Worm (Caenorhabditis elegans) whole organism, L2 larva: ENCODE results near the gene fbxb-29.
"Not testable (repeated sequence)": the region's sequence is repeated elsewhere in the genome, so short reads cannot be mapped to it uniquely, and the experiment has no call there.

Experiments used
- C34F6.9 ChIP-seq: fragments of 150-350 bp; optimal IDR thresholded peaks from 2 replicates; lab custom pipeline; 2014; ENCODE audit warnings: missing biosample characterization, missing genetic modification characterization
- F13H6.1 ChIP-seq: sonication (generic microtip); optimal IDR thresholded peaks from 2 replicates; lab custom pipeline; 2016; ENCODE audit warnings: missing genetic modification characterization, missing compliant biosample characterization
- R02D3.7 ChIP-seq: fragments of 150-350 bp; optimal IDR thresholded peaks from 2 replicates; lab custom pipeline; 2014; ENCODE audit warnings: missing biosample characterization, missing genetic modification characterization
- alr-1 ChIP-seq: fragments of 150-350 bp; optimal IDR thresholded peaks from 2 replicates; lab custom pipeline; 2014; ENCODE audit warnings: missing biosample characterization, missing genetic modification characterization
- aly-2 ChIP-seq: fragments of 150-350 bp; optimal IDR thresholded peaks from 2 replicates; lab custom pipeline; 2014; ENCODE audit warnings: missing biosample characterization, missing genetic modification characterization
- ama-1 ChIP-seq: fragments of 150-350 bp; optimal IDR thresholded peaks from 2 replicates; lab custom pipeline; 2018; ENCODE audit warnings: inconsistent platforms
- blmp-1 ChIP-seq: sonication (generic microtip); optimal IDR thresholded peaks from 2 replicates; lab custom pipeline; 2017; ENCODE audit warnings: missing genetic modification characterization, mild to moderate bottlenecking, missing compliant biosample characterization, antibody characterized with exemption, moderate library complexity; ENCODE audit not compliant: insufficient read depth
- ceh-16 ChIP-seq: fragments of 150-350 bp; optimal IDR thresholded peaks from 2 replicates; lab custom pipeline; 2014; ENCODE audit warnings: missing biosample characterization, missing genetic modification characterization
- crh-2 ChIP-seq: sonication (generic microtip); optimal IDR thresholded peaks from 2 replicates; lab custom pipeline; 2017; ENCODE audit warnings: missing biosample characterization, missing genetic modification characterization
- dmd-4 ChIP-seq: sonication (generic microtip); optimal IDR thresholded peaks from 2 replicates; lab custom pipeline; 2017; ENCODE audit warnings: missing biosample characterization, missing genetic modification characterization
- egl-27 ChIP-seq: sonication (generic microtip); optimal IDR thresholded peaks from 3 replicates; lab custom pipeline; 2017; ENCODE audit warnings: missing biosample characterization, missing genetic modification reagents, missing genetic modification characterization
- elt-1 ChIP-seq: fragments of 150-350 bp; optimal IDR thresholded peaks from 2 replicates; lab custom pipeline; 2014; ENCODE audit warnings: missing biosample characterization, missing genetic modification characterization
- elt-3 ChIP-seq: sonication (generic microtip); optimal IDR thresholded peaks from 2 replicates; lab custom pipeline; 2017; ENCODE audit warnings: missing biosample characterization, missing genetic modification characterization
- fos-1 ChIP-seq: fragments of 150-350 bp; optimal IDR thresholded peaks from 2 replicates; lab custom pipeline; 2014; ENCODE audit warnings: missing biosample characterization, missing genetic modification characterization
- lin-11 ChIP-seq: fragments of 150-350 bp; sonication (generic microtip); optimal IDR thresholded peaks from 2 replicates; lab custom pipeline; 2014; ENCODE audit warnings: missing biosample characterization, missing genetic modification characterization, inconsistent platforms, mixed read lengths
- lin-39 ChIP-seq: fragments of 150-350 bp; optimal IDR thresholded peaks from 2 replicates; lab custom pipeline; 2014; ENCODE audit warnings: missing biosample characterization, missing genetic modification reagents, missing genetic modification characterization
- lsy-2 ChIP-seq, 2 experiments: fragments of 150-350 bp in 1 of 2; sonication (generic microtip) in 1 of 2; optimal IDR thresholded peaks; 2 replicates each; lab custom pipeline; 2014 to 2017; ENCODE audit warnings: missing biosample characterization in 2 of 2, missing genetic modification characterization in 2 of 2
- mbf-1 ChIP-seq: sonication (generic microtip); optimal IDR thresholded peaks from 2 replicates; lab custom pipeline; 2017; ENCODE audit warnings: missing biosample characterization, missing genetic modification characterization
- mdl-1 ChIP-seq, 2 experiments: fragments of 150-350 bp in 1 of 2; sonication (generic microtip) in 1 of 2; optimal IDR thresholded peaks; 2 replicates each; lab custom pipeline; 2017; ENCODE audit warnings: missing biosample characterization in 2 of 2, missing genetic modification characterization in 2 of 2
- nhr-12 ChIP-seq: fragments of 150-350 bp; optimal IDR thresholded peaks from 2 replicates; lab custom pipeline; 2014; ENCODE audit warnings: missing biosample characterization, missing genetic modification characterization
- nhr-129 ChIP-seq: fragments of 150-350 bp; optimal IDR thresholded peaks from 2 replicates; lab custom pipeline; 2014; ENCODE audit warnings: missing biosample characterization, missing genetic modification characterization
- nhr-21 ChIP-seq: fragments of 150-350 bp; optimal IDR thresholded peaks from 2 replicates; lab custom pipeline; 2014; ENCODE audit warnings: missing biosample characterization, missing genetic modification characterization
- nhr-23 ChIP-seq: fragments of 150-350 bp; optimal IDR thresholded peaks from 2 replicates; lab custom pipeline; 2014; ENCODE audit warnings: missing biosample characterization, missing genetic modification reagents, missing genetic modification characterization
- nhr-25 ChIP-seq: fragments of 150-350 bp; sonication (generic microtip); optimal IDR thresholded peaks from 3 replicates; lab custom pipeline; 2014; ENCODE audit warnings: missing biosample characterization, missing genetic modification characterization
- nhr-77 ChIP-seq: fragments of 150-350 bp; optimal IDR thresholded peaks from 2 replicates; lab custom pipeline; 2014; ENCODE audit warnings: missing biosample characterization, missing genetic modification characterization
- sem-4 ChIP-seq: fragments of 150-350 bp; optimal IDR thresholded peaks from 2 replicates; lab custom pipeline; 2014; ENCODE audit warnings: missing biosample characterization, missing genetic modification reagents, missing genetic modification characterization
- sma-3 ChIP-seq: sonication (generic microtip); optimal IDR thresholded peaks from 2 replicates; lab custom pipeline; 2016; ENCODE audit warnings: missing genetic modification reagents, missing genetic modification characterization, missing compliant biosample characterization
- snpc-4 ChIP-seq: fragments of 150-350 bp; optimal IDR thresholded peaks from 2 replicates; lab custom pipeline; 2014; ENCODE audit warnings: missing biosample characterization, missing genetic modification characterization
- unc-62 ChIP-seq: fragments of 150-350 bp; optimal IDR thresholded peaks from 2 replicates; lab custom pipeline; 2014; ENCODE audit warnings: missing biosample characterization, missing genetic modification reagents, missing genetic modification characterization
- ztf-1 ChIP-seq: fragments of 200-800 bp; sonication (Bioruptor generic); conservative IDR thresholded peaks from 2 replicates; pipeline ENCODE4 v1.3.6; 2022; ENCODE audit warnings: missing genetic modification characterization, missing compliant biosample characterization

The fbxb-29 gene

ce11 chrII:996112-996511 lies 3.3 kb downstream of the fbxb-29 start, which contains the start of gene F45D11.11:
Gene F45D11.11 (minus strand): TSS chrII:996212.
- TF ChIP-seq snpc-4 (tag; lab: Kevin White, UChicago); ztf-1 (GFP tag; lab: Robert Waterston, UW); egl-27 (tag; lab: Kevin White, UChicago): not testable (repeated sequence)

- TF ChIP-seq snpc-4, ceh-16, nhr-21 (tag; lab: Kevin White, UChicago): not testable (repeated sequence)
- TF ChIP-seq, all 48 proteins: peak for 0; not testable (repeated sequence) for 48
Measured at ce11 chrII:994231-994630, 5.2 kb downstream of the fbxb-29 start, which contains the start of gene F45D11.7. Gene F45D11.7 (plus strand): TSS chrII:994531.

ce11 chrII:991300-991699 lies 8.1 kb downstream of the fbxb-29 start, which contains the start of gene fbxc-42:
Gene fbxc-42 (plus strand): TSS chrII:991600.
- TF ChIP-seq lin-11 (no peak), sma-3 (GFP tag; lab: Kevin White, UChicago) (no peak), mdl-1 (tag; optimal IDR thresholded peaks at IDR 0.05; lab: Kevin White, UChicago) (no peak), nhr-25 (tag; lab: Kevin White, UChicago) (no peak), aly-2 (tag; lab: Kevin White, UChicago) (no peak), F13H6.1 (tag; lab: Kevin White, UChicago) (no peak), sem-4 (no peak), elt-1 (tag; lab: Kevin White, UChicago) (no peak), nhr-129 (no peak), blmp-1 (tag; lab: Kevin White, UChicago) (no peak), crh-2 (tag; lab: Kevin White, UChicago) (no peak), unc-62 (GFP tag; lab: Kevin White, UChicago) (no peak), ama-1 (lab: Kevin White, UChicago) (no peak), egl-27 (tag; lab: Kevin White, UChicago) (no peak), nhr-23 (tag; lab: Kevin White, UChicago) (no peak), alr-1 (no peak), nhr-12 (tag; lab: Kevin White, UChicago) (no peak), fos-1 (tag; lab: Kevin White, UChicago) (no peak), R02D3.7 (tag; lab: Kevin White, UChicago) (no peak)

- TF ChIP-seq mbf-1 (tag; lab: Kevin White, UChicago) (no peak), nhr-25 (tag; lab: Kevin White, UChicago) (no peak), fos-1 (tag; lab: Kevin White, UChicago) (no peak), mdl-1 (tag; optimal IDR thresholded peaks at IDR 0.05; lab: Kevin White, UChicago) (no peak), C34F6.9 (no peak), nhr-21 (tag; lab: Kevin White, UChicago) (no peak), elt-3 (tag; lab: Kevin White, UChicago) (no peak), ztf-1 (GFP tag; lab: Robert Waterston, UW) (no peak), lin-39 (tag; lab: Kevin White, UChicago) (no peak), ama-1 (lab: Kevin White, UChicago) (no peak), nhr-129 (no peak), lsy-2 (tag; optimal IDR thresholded peaks at IDR 0.05; lab: Kevin White, UChicago) (no peak)
- TF ChIP-seq, all 48 proteins: peak for 0
Measured at ce11 chrII:988437-988836, 11.0 kb downstream of the fbxb-29 start, which contains the start of gene fbxc-39. Gene fbxc-39 (plus strand): TSS chrII:988737.

- not testable (repeated sequence) for TF ChIP-seq dmd-4 (tag; lab: Kevin White, UChicago); unc-62 (GFP tag; lab: Kevin White, UChicago); alr-1
Measured at ce11 chrII:985703-986102, 13.7 kb downstream of the fbxb-29 start, which contains the start of gene fbxc-40. Gene fbxc-40 (plus strand): TSS chrII:986003.

ce11 chrII:982842-983241 lies 16.6 kb downstream of the fbxb-29 start, which contains the start of gene srh-274:
Gene srh-274 (plus strand): TSS chrII:983142.
- TF ChIP-seq aly-2 (tag; lab: Kevin White, UChicago) (no peak), alr-1 (no peak), dmd-4 (tag; lab: Kevin White, UChicago) (no peak), F13H6.1 (tag; lab: Kevin White, UChicago) (no peak), lin-39 (tag; lab: Kevin White, UChicago) (no peak), elt-1 (tag; lab: Kevin White, UChicago) (no peak), mbf-1 (tag; lab: Kevin White, UChicago) (no peak), nhr-77 (tag; lab: Kevin White, UChicago) (no peak)
